Fruit fly (Drosophila melanogaster): ENCODE results near the gene CG34260.

dm6 chr3L:20758583-20758982 lies 44.7 kb downstream of the CG34260 start, which contains the start of gene CG43251:
- TF ChIP-seq rn (GFP tag; IDR thresholded peaks at IDR 0.05) (no peak), Ets98B (GFP tag; IDR thresholded peaks at IDR 0.05) (no peak), fd96Ca (GFP tag; IDR thresholded peaks at IDR 0.05) (no peak), CG15710 (tag; optimal IDR thresholded peaks at IDR 0.05) (no peak), CG12605 (GFP tag; IDR thresholded peaks at IDR 0.05) (no peak)

Measured in whole organism, pupa.